Worm (Caenorhabditis elegans): Measurements from ENCODE around the gene srg-22.

DNA sequence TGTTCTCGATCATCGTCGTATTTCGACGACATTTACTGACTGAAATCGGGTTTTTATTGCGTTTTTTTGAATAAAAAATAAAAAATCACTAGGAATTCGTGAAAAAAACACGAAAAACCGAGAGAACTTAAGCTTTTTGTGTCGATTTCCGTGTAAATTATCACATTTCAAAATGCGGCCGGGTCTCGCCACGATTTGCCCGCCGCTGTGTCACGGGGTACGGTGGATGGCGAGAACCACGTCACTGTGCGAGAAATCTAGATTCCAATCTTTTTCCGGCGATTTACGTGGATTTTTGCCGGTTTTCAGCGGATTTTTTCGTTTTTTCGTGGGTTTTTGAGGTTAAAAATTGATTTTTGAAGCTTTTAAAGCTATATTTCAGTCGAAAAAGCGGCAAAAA lies 16.3 kb downstream of the srg-22 start, which contains the start of gene Y25C1A.8:
- TF ChIP-seq ztf-11 (tag; optimal IDR thresholded peaks at IDR 0.05) (peak; percentile 26 to 85), tlp-1 (tag; optimal IDR thresholded peaks at IDR 0.05) (no peak), mdl-1 (tag; optimal IDR thresholded peaks at IDR 0.05) (peak in 1 of 2 experiments; percentile 82), egl-27 (tag; optimal IDR thresholded peaks at IDR 0.05) (peak in 1 of 2 experiments; percentile 45), fos-1 (tag; optimal IDR thresholded peaks at IDR 0.05) (peak; percentile 75), jun-1 (tag; optimal IDR thresholded peaks at IDR 0.05) (peak; percentile 81), ces-1 (GFP tag; optimal IDR thresholded peaks at IDR 0.05) (no peak)
